Fruit fly (Drosophila melanogaster): ENCODE measurements around the gene Dus2.

Gene Dus2

dm6 chrX:14191918-14192317, 45.9 kb upstream of the Dus2 start, which contains the start of gene CG13403:
Gene CG13403, minus strand, starts transcription at chrX:14192018.
- TF ChIP-seq tap (tag; optimal IDR thresholded peaks at IDR 0.05) = no peak
- no peak for TF ChIP-seq hb (GFP tag; IDR thresholded peaks at IDR 0.05; ENCODE audit: partially characterized antibody)
- TF ChIP-seq inv (GFP tag; IDR thresholded peaks at IDR 0.05; ENCODE audit: partially characterized antibody) = no peak
- no peak for TF ChIP-seq Bteb2 (GFP tag; optimal IDR thresholded peaks at IDR 0.05)
- TF ChIP-seq CG2875 (GFP tag; optimal IDR thresholded peaks at IDR 0.05) = no peak
- TF ChIP-seq CG43689 (GFP tag; IDR thresholded peaks at IDR 0.05) = no peak
- no peak for TF ChIP-seq bab2 (GFP tag; optimal IDR thresholded peaks at IDR 0.05)
- TF ChIP-seq CG6791 (GFP tag; IDR thresholded peaks at IDR 0.05; ENCODE audit: partially characterized antibody) = no peak
- no peak for TF ChIP-seq Adf1 (GFP tag; IDR thresholded peaks at IDR 0.05)
- TF ChIP-seq shn (GFP tag; optimal IDR thresholded peaks at IDR 0.05) = no peak
- TF ChIP-seq Jarid2 (GFP tag; optimal IDR thresholded peaks at IDR 0.05) = no peak
- TF ChIP-seq CG18262 (tag; optimal IDR thresholded peaks at IDR 0.05) = no peak
- TF ChIP-seq Pdp1 (GFP tag; optimal IDR thresholded peaks at IDR 0.05) = no peak
- no peak for TF ChIP-seq Oaz (GFP tag; IDR thresholded peaks at IDR 0.05)
- TF ChIP-seq nau (GFP tag; optimal IDR thresholded peaks at IDR 0.05) = no peak
- no peak for TF ChIP-seq CG1024 (GFP tag; IDR thresholded peaks at IDR 0.05)
- no peak for TF ChIP-seq CG10462 (GFP tag; optimal IDR thresholded peaks at IDR 0.05)
- no peak for TF ChIP-seq Nf-YB (GFP tag; optimal IDR thresholded peaks at IDR 0.05)
- no peak for TF ChIP-seq ssp (GFP tag; IDR thresholded peaks at IDR 0.05)

dm6 chrX:14193013-14193412, 44.8 kb upstream of the Dus2 start, which contains the start of gene yl:
Gene yl, plus strand, starts transcription at chrX:14193214.
- TF ChIP-seq Myb (GFP tag; optimal IDR thresholded peaks at IDR 0.05) (peak; percentile 8), gfzf (GFP tag; optimal IDR thresholded peaks at IDR 0.05) (peak; percentile 15), ash1 (GFP tag; optimal IDR thresholded peaks at IDR 0.05) (no peak), NFAT (GFP tag; IDR thresholded peaks at IDR 0.05) (no peak)

- TF ChIP-seq lbe (GFP tag; optimal IDR thresholded peaks at IDR 0.05) (no peak), nom (GFP tag; optimal IDR thresholded peaks at IDR 0.05) (peak; percentile 29), ato (GFP tag; IDR thresholded peaks at IDR 0.05; ENCODE audit: partially characterized antibody) (0 out of 2 replicates have a peak, but pooled peaks have one; percentile 10), crp (GFP tag; optimal IDR thresholded peaks at IDR 0.05) (peak in 1 of 2 experiments; percentile 28), eve (GFP tag; optimal IDR thresholded peaks at IDR 0.05) (no peak), Dll (GFP tag; IDR thresholded peaks at IDR 0.05; ENCODE audit: partially characterized antibody) (peak; percentile 36; the same call in 1 of the 4 replicates), insv (GFP tag; optimal IDR thresholded peaks at IDR 0.05) (peak in 1 of 2 experiments; percentile 79), E2f2 (GFP tag; IDR thresholded peaks at IDR 0.05) (peak; percentile 59), CG15514 (GFP tag; optimal IDR thresholded peaks at IDR 0.05) (peak; percentile 94), Dip2 (GFP tag; IDR thresholded peaks at IDR 0.05) (no peak), MBD-R2 (GFP tag; IDR thresholded peaks at IDR 0.05) (peak; percentile 84), CG7372 (GFP tag; IDR thresholded peaks at IDR 0.05) (no peak), Myb (GFP tag; optimal IDR thresholded peaks at IDR 0.05) (peak; percentile 51), Sox100B (GFP tag; optimal IDR thresholded peaks at IDR 0.05) (no peak), BEAF-32 (GFP tag; optimal IDR thresholded peaks at IDR 0.05) (peak; percentile 26), Dp (GFP tag; optimal IDR thresholded peaks at IDR 0.05) (peak; percentile 40), unc-4 (GFP tag; IDR thresholded peaks at IDR 0.05; ENCODE audit: partially characterized antibody) (peak; percentile 28; the same call in 1 of the 2 replicates), amos (GFP tag; IDR thresholded peaks at IDR 0.05; ENCODE audit: partially characterized antibody) (0 out of 2 replicates have a peak, but pooled peaks have one; percentile 8), Drgx (GFP tag; IDR thresholded peaks at IDR 0.05) (0 out of 2 replicates have a peak, but pooled peaks have one; percentile 10), Pdp1 (GFP tag; optimal IDR thresholded peaks at IDR 0.05) (no peak), CG12769 (tag; optimal IDR thresholded peaks at IDR 0.05) (no peak), Fer2 (tag; optimal IDR thresholded peaks at IDR 0.05) (no peak), CG18764 (GFP tag; optimal IDR thresholded peaks at IDR 0.05) (peak; percentile 96), danr (GFP tag; IDR thresholded peaks at IDR 0.05) (no peak), Sry-δ (GFP tag; optimal IDR thresholded peaks at IDR 0.05) (no peak)
Measured at dm6 chrX:14199967-14200531, 37.7 kb upstream of the Dus2 start, which contains the start of gene CG11590. Gene CG11590, plus strand, starts transcription at chrX:14200178.

All from whole organism, embryonic.